Worm (Caenorhabditis elegans): ENCODE data around the gene F35H12.6.

Gene F35H12.6

DNA sequence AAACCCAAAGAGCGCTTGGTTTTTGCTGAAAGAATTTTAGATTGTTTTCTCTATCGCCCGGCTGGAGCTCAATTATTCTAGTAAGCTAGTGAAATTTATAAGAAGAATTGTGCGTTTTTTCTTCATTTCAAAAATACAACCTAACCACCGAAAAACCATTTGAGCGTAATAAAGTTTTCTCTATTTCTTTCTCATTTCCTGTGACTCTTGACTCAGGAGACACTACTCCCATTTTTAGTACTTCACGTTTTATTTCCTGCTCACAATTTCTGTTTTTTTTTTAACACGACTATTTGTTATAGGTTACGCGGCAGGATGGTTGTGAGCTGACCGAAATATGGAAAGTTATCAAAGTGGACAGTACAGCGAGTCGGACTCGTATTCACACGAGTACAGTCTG is at the start of gene F35H12.6:
TSS of gene F35H12.6 (plus strand) at position 301 of the 400 bp plus-strand sequence.
- no peak for TF ChIP-seq W03F9.2 (tag; optimal IDR thresholded peaks at IDR 0.05)
- no peak for TF ChIP-seq dao-5 (tag; optimal IDR thresholded peaks at IDR 0.05)
- no peak for TF ChIP-seq him-1 (tag; optimal IDR thresholded peaks at IDR 0.05)

DNA sequence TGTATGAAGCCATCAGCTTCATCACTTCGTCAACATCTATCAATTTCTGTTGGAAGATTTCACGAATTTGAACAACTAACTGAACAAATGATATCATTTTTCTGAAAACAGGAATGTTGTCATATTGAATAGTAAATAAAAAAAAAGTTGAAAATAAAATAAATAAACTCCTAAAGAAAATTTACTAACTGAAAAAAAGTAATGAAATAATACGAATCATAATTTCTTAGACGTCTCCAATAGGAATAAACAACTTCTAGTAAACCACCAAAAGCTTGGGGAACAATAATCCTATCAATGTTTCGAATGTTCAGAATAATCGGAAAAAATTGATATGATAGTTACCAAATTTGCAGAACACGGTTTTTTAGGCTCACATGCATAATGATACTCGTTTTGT is 49.6 kb upstream of the F35H12.6 start, which contains the start of gene cdo-1:
TSS of gene cdo-1 (minus strand) at position 101 of the 400 bp plus-strand sequence.
- TF ChIP-seq W03F9.2 (tag; optimal IDR thresholded peaks at IDR 0.05) (no peak), dao-5 (tag; optimal IDR thresholded peaks at IDR 0.05) (no peak), him-1 (tag; optimal IDR thresholded peaks at IDR 0.05) (no peak)

DNA sequence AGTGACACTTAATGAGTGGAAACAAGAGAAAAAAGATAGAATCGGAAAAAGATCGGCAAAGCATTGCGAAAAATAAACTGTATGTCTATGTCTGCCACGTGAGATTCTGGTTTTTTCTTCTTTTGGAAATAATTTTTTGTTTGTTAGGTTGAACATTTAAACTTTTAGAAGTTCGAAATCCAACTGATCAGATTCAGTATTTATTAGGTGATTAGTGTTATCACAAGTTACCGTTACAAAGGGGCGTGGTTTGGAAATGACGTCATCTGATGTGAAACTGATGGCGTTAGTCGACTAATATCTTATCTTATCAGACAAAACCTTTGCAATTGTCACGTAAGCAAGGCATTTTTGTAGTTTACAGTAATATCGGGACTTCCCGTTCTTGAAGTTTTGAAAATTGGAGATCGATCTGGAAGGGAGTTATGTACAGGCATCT is 48.8 kb upstream of the F35H12.6 start:
- TF ChIP-seq W03F9.2 (tag; optimal IDR thresholded peaks at IDR 0.05): no peak
- TF ChIP-seq him-1 (tag; optimal IDR thresholded peaks at IDR 0.05): no peak
- TF ChIP-seq dao-5 (tag; optimal IDR thresholded peaks at IDR 0.05): no peak

DNA sequence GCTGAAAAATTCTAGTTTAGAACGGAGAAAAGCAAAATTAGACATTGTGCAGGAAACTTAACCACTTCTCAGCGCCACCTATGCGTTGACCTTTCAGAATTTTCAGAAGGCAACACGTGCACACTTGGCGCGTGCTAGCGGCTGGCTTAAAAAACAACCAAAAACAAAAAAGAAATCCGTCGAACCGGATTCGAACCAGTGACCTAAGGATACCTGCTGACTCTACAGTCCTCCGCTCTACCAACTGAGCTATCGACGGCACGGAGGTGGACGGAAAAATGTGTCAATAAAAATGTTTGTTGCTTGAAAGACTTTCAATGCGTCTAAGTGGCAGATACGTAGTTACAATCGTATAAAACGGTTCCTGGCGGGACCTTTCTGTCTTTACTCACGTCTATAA is 47.9 kb upstream of the F35H12.6 start:
- no peak for TF ChIP-seq W03F9.2 (tag; optimal IDR thresholded peaks at IDR 0.05)
- TF ChIP-seq him-1 (tag; optimal IDR thresholded peaks at IDR 0.05): no peak
- no peak for TF ChIP-seq dao-5 (tag; optimal IDR thresholded peaks at IDR 0.05)

DNA sequence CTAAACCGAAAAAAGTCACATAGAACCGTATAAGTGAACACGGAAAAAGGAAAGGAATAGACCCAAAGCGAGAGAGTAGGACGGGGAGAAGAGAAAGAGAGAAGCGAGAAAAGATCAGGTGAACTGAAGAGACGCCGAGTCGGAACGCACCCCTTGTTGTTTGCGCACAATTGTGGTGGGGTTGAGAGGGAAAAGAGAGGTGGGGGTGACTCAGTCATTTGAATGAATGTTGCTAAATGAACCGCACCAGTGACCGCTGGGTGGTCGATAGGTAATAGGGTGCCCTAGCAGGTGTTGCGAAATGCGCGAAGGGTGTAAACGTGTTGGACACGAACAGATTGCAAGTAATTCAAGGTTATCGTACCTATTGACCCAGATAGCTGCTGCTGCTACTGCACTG is 42.1 kb upstream of the F35H12.6 start, which contains the start of gene lgl-1:
TSS of gene lgl-1 (minus strand) at position 70 of the 400 bp plus-strand sequence.
- TF ChIP-seq him-1 (tag; optimal IDR thresholded peaks at IDR 0.05): no peak
- TF ChIP-seq dao-5 (tag; optimal IDR thresholded peaks at IDR 0.05): no peak
- TF ChIP-seq W03F9.2 (tag; optimal IDR thresholded peaks at IDR 0.05): no peak

DNA sequence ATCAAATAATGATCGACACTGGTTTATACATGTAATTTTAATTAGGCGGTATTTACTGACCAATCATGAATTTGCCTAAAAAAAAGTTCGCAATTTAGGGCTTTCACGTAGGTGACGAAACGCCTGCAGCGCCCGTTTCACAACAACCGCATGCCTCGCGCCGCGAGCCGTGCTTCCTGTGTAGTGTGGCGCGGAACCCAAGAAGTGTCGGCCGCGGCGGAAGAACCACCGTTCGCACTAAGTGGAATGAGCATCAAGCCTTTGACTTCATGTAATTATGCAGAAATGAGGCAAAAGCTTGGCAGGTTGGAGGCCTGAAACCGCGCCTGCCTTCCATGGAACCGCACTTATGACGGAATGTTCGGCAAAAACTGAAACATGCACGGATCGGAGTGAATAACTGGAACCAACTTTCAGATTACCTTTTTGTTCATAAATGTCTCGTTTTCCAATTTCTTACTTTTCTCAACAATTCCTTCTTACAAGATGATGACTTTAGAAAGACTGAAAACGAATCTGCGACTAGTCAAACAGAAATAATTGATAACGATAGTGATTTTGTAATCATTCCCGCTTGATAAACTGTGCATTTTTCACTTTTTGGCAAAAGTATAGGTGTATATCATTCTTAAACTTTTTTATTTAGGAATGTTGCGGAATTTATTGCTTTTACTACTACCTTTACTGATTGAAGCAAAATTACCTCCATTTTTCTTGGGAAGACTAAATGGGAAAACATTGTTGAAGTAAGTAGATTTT is 41.0 kb upstream of the F35H12.6 start, which contains the start of gene F56F10.1:
TSS of gene F56F10.1 (plus strand) at position 647 of the 759 bp plus-strand sequence.
- no peak for TF ChIP-seq dao-5 (tag; optimal IDR thresholded peaks at IDR 0.05)
- TF ChIP-seq W03F9.2 (tag; optimal IDR thresholded peaks at IDR 0.05): no peak
- TF ChIP-seq him-1 (tag; optimal IDR thresholded peaks at IDR 0.05): no peak

DNA sequence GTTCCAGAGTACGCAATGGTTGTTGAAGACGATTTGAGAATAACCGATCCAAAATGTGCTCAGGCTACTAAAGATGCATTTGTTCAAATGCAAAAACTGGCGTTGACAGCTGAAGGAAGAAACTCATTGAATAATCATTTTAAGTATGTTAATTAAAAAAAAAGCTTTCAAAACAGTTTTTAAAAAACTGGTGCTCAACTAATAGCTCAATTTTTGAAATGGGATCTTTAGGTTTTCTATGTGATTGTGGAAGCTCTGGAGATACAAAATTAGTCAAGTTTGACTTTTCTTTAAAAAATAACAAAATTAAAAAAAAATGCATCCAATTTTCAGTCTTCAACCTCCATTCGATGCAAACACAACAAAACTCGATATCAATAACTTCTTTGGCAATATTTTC is 39.5 kb upstream of the F35H12.6 start:
- no peak for TF ChIP-seq him-1 (tag; optimal IDR thresholded peaks at IDR 0.05)
- TF ChIP-seq dao-5 (tag; optimal IDR thresholded peaks at IDR 0.05): no peak

DNA sequence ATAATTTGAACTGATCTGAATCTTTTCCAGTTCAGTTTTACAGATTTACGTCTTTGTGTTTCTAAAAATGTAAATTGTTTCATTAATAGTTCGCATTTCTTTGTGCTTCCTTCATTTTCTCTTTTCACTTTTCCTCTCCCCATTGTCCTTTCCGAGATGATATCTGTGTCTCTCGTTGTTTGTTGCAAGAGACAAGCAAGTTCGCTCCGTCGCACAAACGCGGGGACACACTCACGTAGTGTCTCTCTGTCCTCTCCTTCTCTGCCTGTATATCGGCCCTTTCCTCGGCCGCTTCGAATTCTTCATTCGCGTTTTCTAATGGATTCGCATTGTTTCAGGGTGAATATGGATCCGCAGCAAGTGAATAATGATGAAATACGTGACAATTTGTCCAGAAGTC is 36.2 kb upstream of the F35H12.6 start, which contains the start of gene ZC13.1:
TSS of gene ZC13.1 (plus strand) at position 305 of the 400 bp plus-strand sequence.
- TF ChIP-seq dao-5 (tag; optimal IDR thresholded peaks at IDR 0.05) (no peak), him-1 (tag; optimal IDR thresholded peaks at IDR 0.05) (no peak), W03F9.2 (tag; optimal IDR thresholded peaks at IDR 0.05) (no peak)

DNA sequence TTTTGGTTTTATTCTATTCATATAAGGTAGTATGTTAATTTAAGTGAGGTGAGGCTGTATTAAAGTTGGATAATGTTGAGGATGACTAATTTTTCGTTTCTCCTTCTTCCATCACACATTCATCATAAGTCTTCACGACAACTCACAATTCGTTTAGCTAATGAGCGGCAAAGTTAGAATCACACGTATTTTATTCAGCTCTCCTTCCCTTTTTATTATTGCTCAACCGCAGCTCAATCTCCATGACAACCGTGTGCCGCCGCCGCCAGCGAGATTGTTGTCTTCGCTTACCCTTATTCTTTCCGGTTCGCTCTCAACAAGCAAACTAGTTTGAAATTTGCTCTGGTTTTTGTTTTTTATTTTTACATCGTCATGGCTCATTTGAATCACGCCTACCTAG is 32.7 kb upstream of the F35H12.6 start, which contains the start of gene ZC13.2:
TSS of gene ZC13.2 (plus strand) at position 301 of the 400 bp plus-strand sequence.
- no peak for TF ChIP-seq W03F9.2 (tag; optimal IDR thresholded peaks at IDR 0.05)
- no peak for TF ChIP-seq him-1 (tag; optimal IDR thresholded peaks at IDR 0.05)
- no peak for TF ChIP-seq dao-5 (tag; optimal IDR thresholded peaks at IDR 0.05)

DNA sequence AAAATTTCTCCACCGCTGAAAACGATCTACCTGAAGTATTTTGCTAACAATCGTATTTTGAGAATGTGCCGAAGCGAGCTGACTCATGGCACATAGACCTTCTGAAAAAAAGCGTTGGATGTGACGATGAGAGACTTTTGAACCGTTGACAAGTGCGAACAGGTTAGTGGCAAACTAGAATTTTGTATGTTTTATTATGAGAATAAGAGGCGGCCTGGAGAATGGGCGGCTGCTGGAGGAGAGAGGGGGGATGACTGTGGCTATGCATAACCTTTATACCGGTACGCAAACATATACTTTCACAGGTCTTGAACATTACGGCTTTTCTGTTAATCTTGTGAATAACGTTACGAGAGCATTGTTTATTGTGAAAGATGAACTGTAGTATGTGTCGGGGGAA is 24.8 kb upstream of the F35H12.6 start, which contains the start of gene mam-1:
TSS of gene mam-1 (minus strand) at position 101 of the 400 bp plus-strand sequence.
- TF ChIP-seq dao-5 (tag; optimal IDR thresholded peaks at IDR 0.05) (no peak), him-1 (tag; optimal IDR thresholded peaks at IDR 0.05) (no peak)

DNA sequence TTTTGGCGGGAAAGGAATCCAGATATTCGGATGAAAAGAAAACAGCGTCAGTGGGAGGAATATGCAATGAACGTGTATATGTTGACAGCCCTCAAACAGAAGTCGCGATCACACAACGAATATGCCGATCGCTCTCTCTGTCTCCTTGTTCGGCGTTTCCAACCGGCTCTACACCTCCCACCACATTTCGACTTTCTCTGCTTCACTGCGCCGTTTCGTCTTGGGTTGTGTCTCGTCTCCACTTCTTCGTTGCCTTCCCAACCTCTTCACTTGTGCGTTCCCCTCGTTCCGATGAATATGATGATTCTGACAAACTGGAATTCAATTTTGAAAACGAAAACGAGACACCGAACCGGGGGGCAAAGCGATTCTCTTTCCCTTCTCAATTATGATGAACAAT is 15.1 kb upstream of the F35H12.6 start, which contains the start of gene mab-7:
TSS of gene mab-7 (minus strand) at position 101 of the 400 bp plus-strand sequence.
- TF ChIP-seq W03F9.2 (tag; optimal IDR thresholded peaks at IDR 0.05) (no peak), dao-5 (tag; optimal IDR thresholded peaks at IDR 0.05) (no peak), him-1 (tag; optimal IDR thresholded peaks at IDR 0.05) (no peak)

DNA sequence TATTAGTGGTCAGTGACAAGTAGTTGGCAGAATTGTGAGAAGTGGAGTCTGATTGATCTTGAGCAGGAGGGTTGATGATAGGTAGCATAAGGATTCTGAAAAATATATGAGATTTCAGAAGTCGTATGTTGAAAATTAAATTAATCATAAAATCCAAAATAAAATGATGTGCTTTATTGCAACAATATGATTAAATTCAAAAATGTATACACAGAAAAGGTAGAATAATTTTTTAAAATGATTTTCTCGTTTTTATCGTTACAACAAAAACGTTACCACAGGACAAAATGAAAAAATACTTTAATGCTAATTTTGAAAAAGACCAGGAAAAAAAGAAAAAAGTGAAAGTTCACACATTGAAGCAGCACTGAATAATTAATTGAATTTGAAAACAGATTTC is 10.6 kb upstream of the F35H12.6 start, which contains the start of gene ZC13.10:
TSS of gene ZC13.10 (minus strand) at position 101 of the 400 bp plus-strand sequence.
- no peak for TF ChIP-seq him-1 (tag; optimal IDR thresholded peaks at IDR 0.05)
- TF ChIP-seq dao-5 (tag; optimal IDR thresholded peaks at IDR 0.05): no peak
- TF ChIP-seq W03F9.2 (tag; optimal IDR thresholded peaks at IDR 0.05): no peak

DNA sequence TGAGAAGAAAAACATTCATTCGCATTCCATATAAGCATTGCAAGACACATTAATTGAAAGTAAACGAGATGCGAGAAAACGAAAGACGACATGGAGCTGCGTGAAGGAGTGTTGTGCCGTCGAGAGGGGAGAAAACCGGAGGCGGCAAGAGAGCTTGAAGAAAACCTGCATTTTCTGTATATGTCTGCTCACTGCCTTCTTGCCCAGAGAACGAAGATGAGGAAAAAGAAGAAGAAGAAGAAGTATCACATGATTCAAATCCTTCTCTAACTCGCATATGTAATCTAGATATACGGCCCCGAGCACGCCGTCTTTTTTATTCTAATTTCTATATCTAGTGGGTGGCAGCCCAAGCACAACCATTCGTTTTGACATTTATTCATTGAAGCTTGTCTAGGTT is 2.8 kb upstream of the F35H12.6 start:
- TF ChIP-seq dao-5 (tag; optimal IDR thresholded peaks at IDR 0.05) (no peak), him-1 (tag; optimal IDR thresholded peaks at IDR 0.05) (peak; percentile 13)

DNA sequence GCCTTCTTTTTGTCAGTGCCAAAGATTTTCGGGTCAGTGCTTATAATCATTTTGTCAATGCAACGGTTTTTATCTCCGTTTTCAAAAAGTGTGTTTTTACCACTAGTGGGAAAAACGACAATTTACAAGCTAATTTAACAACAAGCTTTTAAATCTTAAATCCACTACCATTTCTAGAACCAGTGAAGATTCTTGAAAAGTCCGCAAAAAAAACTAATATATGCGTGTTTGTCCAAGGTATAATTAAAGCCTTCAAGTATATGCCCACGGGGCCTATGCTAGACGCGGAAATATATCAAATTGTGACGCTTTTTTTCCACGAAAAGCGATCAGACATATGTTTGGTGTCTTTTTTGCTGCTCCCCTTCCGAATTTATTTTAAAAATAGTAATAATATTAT is 526 bp upstream of the F35H12.6 start:
- no peak for TF ChIP-seq W03F9.2 (tag; optimal IDR thresholded peaks at IDR 0.05)
- no peak for TF ChIP-seq dao-5 (tag; optimal IDR thresholded peaks at IDR 0.05)
- no peak for TF ChIP-seq him-1 (tag; optimal IDR thresholded peaks at IDR 0.05)
